Worm (Caenorhabditis elegans) whole organism, early embryonic: Measurements from ENCODE around the gene ZK686.3.

Experiments used
- ama-1 ChIP-seq: fragments of 150-350 bp; optimal IDR thresholded peaks from 2 replicates; lab custom pipeline; 2014
- flt-1 ChIP-seq: fragments of 200-800 bp; sonication (Bioruptor generic); IDR thresholded peaks from 2 replicates; pipeline ENCODE4 v1.3.6; 2022; ENCODE audit warnings: missing genetic modification characterization, missing compliant biosample characterization
- scrt-1 ChIP-seq: fragments of 200-800 bp; sonication (Bioruptor generic); IDR thresholded peaks from 2 replicates; pipeline ENCODE4 v1.3.6; 2022; ENCODE audit warnings: missing genetic modification characterization, missing compliant biosample characterization
- tbx-11 ChIP-seq: fragments of 200-800 bp; sonication (Bioruptor generic); IDR thresholded peaks from 2 replicates; pipeline ENCODE4 v1.3.6; 2022; ENCODE audit warnings: missing genetic modification characterization, missing compliant biosample characterization

ce11 chrIII:7719364-7719936 lies 49.4 kb downstream of the ZK686.3 start, which contains the start of gene ncl-1:
- no peak for TF ChIP-seq tbx-11 (GFP tag; lab: Robert Waterston, UW)
- TF ChIP-seq scrt-1 (GFP tag; lab: Robert Waterston, UW), result no peak
- TF ChIP-seq flt-1, result no peak
- no peak for TF ChIP-seq ama-1 (lab: Kevin White, UChicago)
